Fruit fly (Drosophila melanogaster) whole organism, prepupa: ENCODE data around the gene Polr2I.
A peak's percentile ranks its signal among the peaks of the same experiment; 100 is the strongest.

Source experiments
- CG10631 ChIP-seq: fragments of 200-800 bp; sonication (Bioruptor generic); optimal IDR thresholded peaks from 2 replicates; lab custom pipeline; 2016; ENCODE audit warnings: missing biosample characterization, missing genetic modification characterization
- CG10669 ChIP-seq: fragments of 200-800 bp; sonication (Bioruptor generic); optimal IDR thresholded peaks from 3 replicates; lab custom pipeline; 2018; ENCODE audit warnings: missing biosample characterization, mild to moderate bottlenecking, missing genetic modification characterization, moderate library complexity
- CG11294 ChIP-seq: fragments of 200-800 bp; sonication (Bioruptor generic); IDR thresholded peaks from 2 replicates; pipeline ENCODE4 v1.3.6; 2022; ENCODE audit warnings: missing biosample characterization, missing genetic modification characterization
- CG11762 ChIP-seq: fragments of 200-800 bp; sonication (Bioruptor generic); optimal IDR thresholded peaks from 3 replicates; lab custom pipeline; 2016; ENCODE audit warnings: missing biosample characterization, missing genetic modification characterization; ENCODE audit not compliant: insufficient read depth
- CG11902 ChIP-seq: fragments of 200-800 bp; sonication (Bioruptor generic); optimal IDR thresholded peaks from 3 replicates; lab custom pipeline; 2016; ENCODE audit warnings: missing biosample characterization, missing genetic modification characterization
- CG15336 ChIP-seq: fragments of 200-800 bp; sonication (Bioruptor generic); IDR thresholded peaks from 2 replicates; pipeline ENCODE4 v1.3.6; 2022; ENCODE audit warnings: missing biosample characterization, missing genetic modification characterization
- CG1621 ChIP-seq: fragments of 200-800 bp; sonication (Bioruptor generic); optimal IDR thresholded peaks from 3 replicates; lab custom pipeline; 2018; ENCODE audit warnings: missing biosample characterization, mild to moderate bottlenecking, missing genetic modification characterization
- CG3032 ChIP-seq: fragments of 200-800 bp; optimal IDR thresholded peaks from 2 replicates; lab custom pipeline; 2019; ENCODE audit warnings: missing biosample characterization, mild to moderate bottlenecking, missing genetic modification characterization, moderate library complexity
- CG32006 ChIP-seq: fragments of 200-800 bp; sonication (Bioruptor generic); optimal IDR thresholded peaks from 3 replicates; lab custom pipeline; 2017; ENCODE audit warnings: missing biosample characterization, mild to moderate bottlenecking, missing genetic modification characterization
- CG34406 ChIP-seq: fragments of 200-800 bp; sonication (Bioruptor generic); optimal IDR thresholded peaks from 3 replicates; lab custom pipeline; 2016; ENCODE audit warnings: missing biosample characterization, missing genetic modification characterization
- CG4318 ChIP-seq: fragments of 200-800 bp; sonication (Bioruptor generic); optimal IDR thresholded peaks from 3 replicates; lab custom pipeline; 2017; ENCODE audit warnings: missing biosample characterization, mild to moderate bottlenecking, missing genetic modification characterization
- CG6163 ChIP-seq: fragments of 200-800 bp; sonication (Bioruptor generic); IDR thresholded peaks from 3 replicates; pipeline ENCODE4 v1.3.6; 2022; ENCODE audit warnings: missing biosample characterization, missing genetic modification characterization
- CG6276 ChIP-seq: fragments of 200-800 bp; sonication (Bioruptor generic); optimal IDR thresholded peaks from 2 replicates; lab custom pipeline; 2017; ENCODE audit warnings: missing biosample characterization, mild to moderate bottlenecking, missing genetic modification characterization
- CG6808 ChIP-seq: fragments of 200-800 bp; sonication (Bioruptor generic); optimal IDR thresholded peaks from 3 replicates; lab custom pipeline; 2017; ENCODE audit warnings: missing biosample characterization, missing genetic modification characterization, mild to moderate bottlenecking, moderate library complexity, missing genetic modification reagents
- CG7368 ChIP-seq: fragments of 200-800 bp; sonication (Bioruptor generic); optimal IDR thresholded peaks from 3 replicates; lab custom pipeline; 2016; ENCODE audit warnings: missing biosample characterization, missing genetic modification characterization
- CG8119 ChIP-seq: fragments of 200-800 bp; sonication (Bioruptor generic); IDR thresholded peaks from 3 replicates; pipeline ENCODE4 v1.3.6; 2022; ENCODE audit warnings: missing biosample characterization, missing genetic modification characterization
- CG8632 ChIP-seq: fragments of 200-800 bp; sonication (Bioruptor generic); optimal IDR thresholded peaks from 3 replicates; lab custom pipeline; 2016; ENCODE audit warnings: missing biosample characterization, missing genetic modification characterization
- Eip75B ChIP-seq: fragments of 200-800 bp; sonication (Bioruptor generic); optimal IDR thresholded peaks from 3 replicates; lab custom pipeline; 2016; ENCODE audit warnings: missing biosample characterization, missing genetic modification characterization
- Eip78C ChIP-seq: fragments of 200-800 bp; sonication (Bioruptor generic); peaks from one replicate; lab custom pipeline; 2016; ENCODE audit warnings: missing biosample characterization, missing genetic modification characterization
- Ets21C ChIP-seq: fragments of 200-800 bp; sonication (Bioruptor generic); optimal IDR thresholded peaks from 3 replicates; lab custom pipeline; 2016; ENCODE audit warnings: missing biosample characterization, missing genetic modification characterization
- Ets96B ChIP-seq: fragments of 200-800 bp; optimal IDR thresholded peaks from 2 replicates; lab custom pipeline; 2019; ENCODE audit warnings: missing biosample characterization, mild to moderate bottlenecking, missing genetic modification characterization, moderate library complexity
- Gug ChIP-seq: fragments of 200-800 bp; sonication (Bioruptor generic); IDR thresholded peaks from 2 replicates; pipeline ENCODE4 v1.3.6; 2022; ENCODE audit warnings: missing biosample characterization, missing genetic modification characterization
- Lpt ChIP-seq: fragments of 200-800 bp; sonication (Bioruptor generic); optimal IDR thresholded peaks from 3 replicates; lab custom pipeline; 2016; ENCODE audit warnings: missing biosample characterization, missing genetic modification characterization
- Met ChIP-seq: fragments of 200-800 bp; sonication (Bioruptor generic); optimal IDR thresholded peaks from 3 replicates; lab custom pipeline; 2016; ENCODE audit warnings: missing biosample characterization, missing genetic modification characterization
- Sox102F ChIP-seq: fragments of 200-800 bp; sonication (Bioruptor generic); optimal IDR thresholded peaks from 2 replicates; lab custom pipeline; 2016; ENCODE audit warnings: missing biosample characterization, mild to moderate bottlenecking, missing genetic modification characterization
- Sox14 ChIP-seq: fragments of 200-800 bp; sonication (Bioruptor generic); optimal IDR thresholded peaks from 3 replicates; lab custom pipeline; 2016; ENCODE audit warnings: missing biosample characterization, missing genetic modification characterization
- Sox15 ChIP-seq: fragments of 200-800 bp; sonication (Bioruptor generic); optimal IDR thresholded peaks from 3 replicates; lab custom pipeline; 2016; ENCODE audit warnings: missing biosample characterization, missing genetic modification characterization
- acj6 ChIP-seq: fragments of 200-800 bp; sonication (Bioruptor generic); optimal IDR thresholded peaks from 3 replicates; lab custom pipeline; 2016; ENCODE audit warnings: missing biosample characterization, missing genetic modification characterization
- cyc ChIP-seq: fragments of 200-800 bp; sonication (Bioruptor generic); optimal IDR thresholded peaks from 3 replicates; lab custom pipeline; 2016; ENCODE audit warnings: missing biosample characterization, missing genetic modification characterization
- dac ChIP-seq: fragments of 200-800 bp; sonication (Bioruptor generic); optimal IDR thresholded peaks from 2 replicates; lab custom pipeline; 2017; ENCODE audit warnings: missing biosample characterization, mild to moderate bottlenecking, missing genetic modification characterization
- dsx ChIP-seq: fragments of 200-800 bp; optimal IDR thresholded peaks from 3 replicates; lab custom pipeline; 2019; ENCODE audit warnings: missing biosample characterization, mild to moderate bottlenecking, missing genetic modification characterization, moderate library complexity; ENCODE audit not compliant: poor library complexity, severe bottlenecking
- eg ChIP-seq: fragments of 200-800 bp; sonication (Bioruptor generic); IDR thresholded peaks from 3 replicates; pipeline ENCODE4 v1.3.6; 2022; ENCODE audit warnings: missing biosample characterization, missing genetic modification characterization
- esn ChIP-seq: fragments of 200-800 bp; sonication (Bioruptor generic); optimal IDR thresholded peaks from 2 replicates; lab custom pipeline; 2016; ENCODE audit warnings: missing biosample characterization, mild to moderate bottlenecking, missing genetic modification characterization, moderate library complexity
- fd85E ChIP-seq: fragments of 200-800 bp; sonication (Bioruptor generic); optimal IDR thresholded peaks from 3 replicates; lab custom pipeline; 2016; ENCODE audit warnings: missing biosample characterization, missing genetic modification characterization
- fkh ChIP-seq: fragments of 200-800 bp; sonication (Bioruptor generic); optimal IDR thresholded peaks from 3 replicates; lab custom pipeline; 2017; ENCODE audit warnings: missing biosample characterization, mild to moderate bottlenecking, missing genetic modification characterization, moderate library complexity
- net ChIP-seq: fragments of 200-800 bp; sonication (Bioruptor generic); optimal IDR thresholded peaks from 3 replicates; lab custom pipeline; 2016; ENCODE audit warnings: missing biosample characterization, missing genetic modification characterization
- salr ChIP-seq, 2 experiments: fragments of 200-800 bp; sonication (Bioruptor generic); optimal IDR thresholded peaks; 3 replicates each; lab custom pipeline; 2016 to 2018; ENCODE audit warnings: missing biosample characterization in 2 of 2, missing genetic modification characterization in 2 of 2, mild to moderate bottlenecking in 1 of 2
- spab ChIP-seq: fragments of 200-800 bp; sonication (Bioruptor generic); optimal IDR thresholded peaks from 2 replicates; lab custom pipeline; 2017; ENCODE audit warnings: missing biosample characterization, mild to moderate bottlenecking, missing genetic modification characterization, missing genetic modification reagents
- ss ChIP-seq, 2 experiments: fragments of 200-800 bp; sonication (Bioruptor generic); optimal IDR thresholded peaks; 2 replicates in 1 of 2; 3 replicates in 1 of 2; lab custom pipeline; 2017 to 2018; ENCODE audit warnings: mild to moderate bottlenecking in 2 of 2, missing biosample characterization in 2 of 2, missing genetic modification characterization in 2 of 2, moderate library complexity in 1 of 2
- svp ChIP-seq: fragments of 200-800 bp; sonication (Bioruptor generic); peaks from one replicate; lab custom pipeline; 2016; ENCODE audit warnings: missing biosample characterization, missing genetic modification characterization
- topi ChIP-seq: fragments of 200-800 bp; sonication (Bioruptor generic); optimal IDR thresholded peaks from 3 replicates; lab custom pipeline; 2016; ENCODE audit warnings: missing biosample characterization, missing genetic modification characterization

The Polr2I gene

dm6 chr3R:14346838-14347745, 38.2 kb downstream of the Polr2I start (continued):
- TF ChIP-seq acj6 (GFP tag; lab: Kevin White, UChicago) (peak; percentile 52), Sox14 (peak; percentile 28), CG7368 (GFP tag; lab: Kevin White, UChicago) (peak; percentile 2), Ets96B (peak; percentile 34), cyc (GFP tag; lab: Kevin White, UChicago) (no peak), topi (GFP tag; lab: Kevin White, UChicago) (peak; percentile 23), CG11294 (GFP tag; lab: Robert Waterston, UW) (no peak), CG8119 (GFP tag; lab: Robert Waterston, UW) (peak; percentile 55), CG6163 (GFP tag; lab: Robert Waterston, UW) (0 out of 3 replicates have a peak, but pooled peaks have one; percentile 5), CG15336 (GFP tag; lab: Robert Waterston, UW) (peak; percentile 55), Met (peak; percentile 44), spab (GFP tag; lab: Kevin White, UChicago) (peak; percentile 8), CG34406 (GFP tag; lab: Kevin White, UChicago) (peak; percentile 26)
- TF ChIP-seq, all 60 proteins: peak for 37

- TF ChIP-seq CG6163 (GFP tag; lab: Robert Waterston, UW) (no peak), Eip78C (GFP tag; lab: Kevin White, UChicago) (peak; percentile 67)
Observed at dm6 chr3R:14348480-14348879, 39.6 kb downstream of the Polr2I start.

- TF ChIP-seq salr (GFP tag; optimal IDR thresholded peaks at IDR 0.05; lab: Kevin White, UChicago) (no peak), CG11294 (GFP tag; lab: Robert Waterston, UW) (no peak), Met (peak; percentile 20), Eip78C (GFP tag; lab: Kevin White, UChicago) (peak; percentile 48), topi (GFP tag; lab: Kevin White, UChicago) (peak; percentile 5), CG6163 (GFP tag; lab: Robert Waterston, UW) (no peak)
Observed at dm6 chr3R:14351418-14351817, 42.5 kb downstream of the Polr2I start.

- TF ChIP-seq svp (GFP tag; lab: Kevin White, UChicago) (peak; percentile 87), CG6276 (GFP tag; lab: Kevin White, UChicago) (peak; percentile 87), CG15336 (GFP tag; lab: Robert Waterston, UW) (peak; percentile 89), spab (GFP tag; lab: Kevin White, UChicago) (peak; percentile 92), eg (GFP tag; lab: Robert Waterston, UW) (peak; percentile 84), Sox15 (GFP tag; lab: Kevin White, UChicago) (peak; percentile 79), CG6808 (peak; percentile 91), Ets21C (GFP tag; lab: Kevin White, UChicago) (peak; percentile 56), CG34406 (GFP tag; lab: Kevin White, UChicago) (peak; percentile 89), CG11902 (GFP tag; lab: Kevin White, UChicago) (peak; percentile 81), Sox102F (GFP tag; lab: Kevin White, UChicago) (peak; percentile 61), CG11762 (GFP tag; lab: Kevin White, UChicago) (peak; percentile 85), CG4318 (GFP tag; lab: Kevin White, UChicago) (peak; percentile 80), CG10631 (GFP tag; lab: Kevin White, UChicago) (peak; percentile 88), CG1621 (tag; lab: Kevin White, UChicago) (peak; percentile 73), CG6163 (GFP tag; lab: Robert Waterston, UW) (peak; percentile 81), CG3032 (tag; lab: Kevin White, UChicago) (peak; percentile 95), CG32006 (GFP tag; lab: Kevin White, UChicago) (peak; percentile 91), CG8632 (GFP tag; lab: Kevin White, UChicago) (peak; percentile 88), dac (GFP tag; lab: Kevin White, UChicago) (peak; percentile 77), esn (GFP tag; lab: Kevin White, UChicago) (peak; percentile 83), CG10669 (GFP tag; lab: Kevin White, UChicago) (peak; percentile 92), ss (GFP tag; optimal IDR thresholded peaks at IDR 0.05; lab: Kevin White, UChicago) (peak; percentile 69 to 90), Sox14 (peak; percentile 63), Eip75B (GFP tag; lab: Kevin White, UChicago) (peak; percentile 75), net (peak; percentile 80), Ets96B (peak; percentile 73), Gug (GFP tag; lab: Robert Waterston, UW) (peak; percentile 83), Lpt (GFP tag; lab: Kevin White, UChicago) (peak; percentile 84), dsx (peak; percentile 82), fkh (GFP tag; lab: Kevin White, UChicago) (no peak), fd85E (peak; percentile 72), acj6 (GFP tag; lab: Kevin White, UChicago) (peak; percentile 88)
Observed at dm6 chr3R:14353733-14354152, 44.9 kb downstream of the Polr2I start.
